Worm (Caenorhabditis elegans): ENCODE results near the gene C34F11.5.

C34F11.5 gene

ce11 chrII:5176934-5177333 is 18.7 kb upstream of the C34F11.5 start:
- no peak for TF ChIP-seq W03F9.2 (tag; optimal IDR thresholded peaks at IDR 0.05)
- no peak for TF ChIP-seq dao-5 (tag; optimal IDR thresholded peaks at IDR 0.05)
- no peak for TF ChIP-seq him-1 (tag; optimal IDR thresholded peaks at IDR 0.05)

ce11 chrII:5177902-5178301 is 17.7 kb upstream of the C34F11.5 start, which contains the start of gene C27D6.12:
C27D6.12 (minus strand) TSS chrII:5178002.
- TF ChIP-seq dao-5 (tag; optimal IDR thresholded peaks at IDR 0.05) (no peak), W03F9.2 (tag; optimal IDR thresholded peaks at IDR 0.05) (no peak), him-1 (tag; optimal IDR thresholded peaks at IDR 0.05) (no peak)

ce11 chrII:5178609-5179008 is 17.0 kb upstream of the C34F11.5 start:
- TF ChIP-seq W03F9.2 (tag; optimal IDR thresholded peaks at IDR 0.05) (no peak), dao-5 (tag; optimal IDR thresholded peaks at IDR 0.05) (no peak), him-1 (tag; optimal IDR thresholded peaks at IDR 0.05) (no peak)

- TF ChIP-seq him-1 (tag; optimal IDR thresholded peaks at IDR 0.05), result no peak
- no peak for TF ChIP-seq W03F9.2 (tag; optimal IDR thresholded peaks at IDR 0.05)
- no peak for TF ChIP-seq dao-5 (tag; optimal IDR thresholded peaks at IDR 0.05)
These were observed 15.3 kb upstream of the C34F11.5 start for ce11 chrII:5180272-5180671.

- TF ChIP-seq W03F9.2 (tag; optimal IDR thresholded peaks at IDR 0.05) (no peak), him-1 (tag; optimal IDR thresholded peaks at IDR 0.05) (peak; percentile 44), dao-5 (tag; optimal IDR thresholded peaks at IDR 0.05) (no peak)
These were observed 14.1 kb upstream of the C34F11.5 start for ce11 chrII:5181497-5181896.

- TF ChIP-seq him-1 (tag; optimal IDR thresholded peaks at IDR 0.05) (no peak), W03F9.2 (tag; optimal IDR thresholded peaks at IDR 0.05) (peak; percentile 22), dao-5 (tag; optimal IDR thresholded peaks at IDR 0.05) (peak; percentile 10)
These were observed 13.2 kb upstream of the C34F11.5 start for ce11 chrII:5182451-5182850.

ce11 chrII:5183207-5183606 is 12.4 kb upstream of the C34F11.5 start:
- TF ChIP-seq W03F9.2 (tag; optimal IDR thresholded peaks at IDR 0.05) (no peak), him-1 (tag; optimal IDR thresholded peaks at IDR 0.05) (no peak)

ce11 chrII:5184661-5185545 is 10.7 kb upstream of the C34F11.5 start:
- TF ChIP-seq W03F9.2 (tag; optimal IDR thresholded peaks at IDR 0.05) (no peak), dao-5 (tag; optimal IDR thresholded peaks at IDR 0.05) (no peak), him-1 (tag; optimal IDR thresholded peaks at IDR 0.05) (no peak)

- TF ChIP-seq him-1 (tag; optimal IDR thresholded peaks at IDR 0.05) (no peak), dao-5 (tag; optimal IDR thresholded peaks at IDR 0.05) (no peak), W03F9.2 (tag; optimal IDR thresholded peaks at IDR 0.05) (no peak)
These were observed 9.6 kb upstream of the C34F11.5 start for ce11 chrII:5185955-5186539.

- TF ChIP-seq him-1 (tag; optimal IDR thresholded peaks at IDR 0.05) (no peak), dao-5 (tag; optimal IDR thresholded peaks at IDR 0.05) (no peak), W03F9.2 (tag; optimal IDR thresholded peaks at IDR 0.05) (no peak)
These were observed 8.7 kb upstream of the C34F11.5 start for ce11 chrII:5186870-5187269.

ce11 chrII:5187469-5187868 is 8.1 kb upstream of the C34F11.5 start, which contains the start of gene crh-2:
crh-2 (minus strand) TSS chrII:5187569.
- TF ChIP-seq W03F9.2 (tag; optimal IDR thresholded peaks at IDR 0.05), result no peak
- no peak for TF ChIP-seq him-1 (tag; optimal IDR thresholded peaks at IDR 0.05)
- TF ChIP-seq dao-5 (tag; optimal IDR thresholded peaks at IDR 0.05), result no peak

- TF ChIP-seq W03F9.2 (tag; optimal IDR thresholded peaks at IDR 0.05) (no peak), him-1 (tag; optimal IDR thresholded peaks at IDR 0.05) (no peak), dao-5 (tag; optimal IDR thresholded peaks at IDR 0.05) (no peak)
These were observed 7.7 kb upstream of the C34F11.5 start for ce11 chrII:5187934-5188333.

ce11 chrII:5191766-5192165 is 3.8 kb upstream of the C34F11.5 start:
- TF ChIP-seq him-1 (tag; optimal IDR thresholded peaks at IDR 0.05), result no peak
- no peak for TF ChIP-seq dao-5 (tag; optimal IDR thresholded peaks at IDR 0.05)

- TF ChIP-seq dao-5 (tag; optimal IDR thresholded peaks at IDR 0.05) (no peak), W03F9.2 (tag; optimal IDR thresholded peaks at IDR 0.05) (no peak), him-1 (tag; optimal IDR thresholded peaks at IDR 0.05) (no peak)
These were observed 1.5 kb upstream of the C34F11.5 start, which contains the start of gene msp-49 for ce11 chrII:5194066-5194465. msp-49 (plus strand) TSS chrII:5194366.
